Worm (Caenorhabditis elegans) whole organism, L2 larva: Measurements from ENCODE around the gene Y57A10B.7.

Experiments used
- C34F6.9 ChIP-seq: fragments of 150-350 bp; optimal IDR thresholded peaks from 2 replicates; lab custom pipeline; 2014; ENCODE audit warnings: missing biosample characterization, missing genetic modification characterization
- R02D3.7 ChIP-seq: fragments of 150-350 bp; optimal IDR thresholded peaks from 2 replicates; lab custom pipeline; 2014; ENCODE audit warnings: missing biosample characterization, missing genetic modification characterization
- ZK546.5 ChIP-seq: sonication (generic microtip); optimal IDR thresholded peaks from 2 replicates; lab custom pipeline; 2017; ENCODE audit warnings: missing biosample characterization, missing genetic modification characterization
- aly-2 ChIP-seq: fragments of 150-350 bp; optimal IDR thresholded peaks from 2 replicates; lab custom pipeline; 2014; ENCODE audit warnings: missing biosample characterization, missing genetic modification characterization
- blmp-1 ChIP-seq: sonication (generic microtip); optimal IDR thresholded peaks from 2 replicates; lab custom pipeline; 2017; ENCODE audit warnings: missing genetic modification characterization, mild to moderate bottlenecking, missing compliant biosample characterization, antibody characterized with exemption, moderate library complexity; ENCODE audit not compliant: insufficient read depth
- ceh-16 ChIP-seq: fragments of 150-350 bp; optimal IDR thresholded peaks from 2 replicates; lab custom pipeline; 2014; ENCODE audit warnings: missing biosample characterization, missing genetic modification characterization
- ceh-82 ChIP-seq: fragments of 150-350 bp; optimal IDR thresholded peaks from 2 replicates; lab custom pipeline; 2014; ENCODE audit warnings: missing biosample characterization, missing genetic modification characterization
- crh-2 ChIP-seq: sonication (generic microtip); optimal IDR thresholded peaks from 2 replicates; lab custom pipeline; 2017; ENCODE audit warnings: missing biosample characterization, missing genetic modification characterization
- egl-27 ChIP-seq: sonication (generic microtip); optimal IDR thresholded peaks from 3 replicates; lab custom pipeline; 2017; ENCODE audit warnings: missing biosample characterization, missing genetic modification reagents, missing genetic modification characterization
- elt-3 ChIP-seq: sonication (generic microtip); optimal IDR thresholded peaks from 2 replicates; lab custom pipeline; 2017; ENCODE audit warnings: missing biosample characterization, missing genetic modification characterization
- fos-1 ChIP-seq: fragments of 150-350 bp; optimal IDR thresholded peaks from 2 replicates; lab custom pipeline; 2014; ENCODE audit warnings: missing biosample characterization, missing genetic modification characterization
- gmeb-1 ChIP-seq: fragments of 150-350 bp; optimal IDR thresholded peaks from 2 replicates; lab custom pipeline; 2014; ENCODE audit warnings: missing biosample characterization, missing genetic modification characterization
- lin-13 ChIP-seq: fragments of 150-350 bp; optimal IDR thresholded peaks from 2 replicates; lab custom pipeline; 2014; ENCODE audit warnings: missing biosample characterization, missing genetic modification reagents, missing genetic modification characterization
- lin-39 ChIP-seq: fragments of 150-350 bp; optimal IDR thresholded peaks from 2 replicates; lab custom pipeline; 2014; ENCODE audit warnings: missing biosample characterization, missing genetic modification reagents, missing genetic modification characterization
- lsy-2 ChIP-seq, 2 experiments: fragments of 150-350 bp in 1 of 2; sonication (generic microtip) in 1 of 2; optimal IDR thresholded peaks; 2 replicates each; lab custom pipeline; 2014 to 2017; ENCODE audit warnings: missing biosample characterization in 2 of 2, missing genetic modification characterization in 2 of 2
- mbf-1 ChIP-seq: sonication (generic microtip); optimal IDR thresholded peaks from 2 replicates; lab custom pipeline; 2017; ENCODE audit warnings: missing biosample characterization, missing genetic modification characterization
- mdl-1 ChIP-seq, 2 experiments: fragments of 150-350 bp in 1 of 2; sonication (generic microtip) in 1 of 2; optimal IDR thresholded peaks; 2 replicates each; lab custom pipeline; 2017; ENCODE audit warnings: missing biosample characterization in 2 of 2, missing genetic modification characterization in 2 of 2
- nhr-10 ChIP-seq: sonication (generic microtip); optimal IDR thresholded peaks from 2 replicates; lab custom pipeline; 2017; ENCODE audit warnings: missing biosample characterization, missing genetic modification characterization
- nhr-12 ChIP-seq: fragments of 150-350 bp; optimal IDR thresholded peaks from 2 replicates; lab custom pipeline; 2014; ENCODE audit warnings: missing biosample characterization, missing genetic modification characterization
- nhr-129 ChIP-seq: fragments of 150-350 bp; optimal IDR thresholded peaks from 2 replicates; lab custom pipeline; 2014; ENCODE audit warnings: missing biosample characterization, missing genetic modification characterization
- nhr-21 ChIP-seq: fragments of 150-350 bp; optimal IDR thresholded peaks from 2 replicates; lab custom pipeline; 2014; ENCODE audit warnings: missing biosample characterization, missing genetic modification characterization
- nhr-23 ChIP-seq: fragments of 150-350 bp; optimal IDR thresholded peaks from 2 replicates; lab custom pipeline; 2014; ENCODE audit warnings: missing biosample characterization, missing genetic modification reagents, missing genetic modification characterization
- nhr-237 ChIP-seq: fragments of 150-350 bp; optimal IDR thresholded peaks from 2 replicates; lab custom pipeline; 2014; ENCODE audit warnings: missing biosample characterization, missing genetic modification characterization
- nhr-25 ChIP-seq: fragments of 150-350 bp; sonication (generic microtip); optimal IDR thresholded peaks from 3 replicates; lab custom pipeline; 2014; ENCODE audit warnings: missing biosample characterization, missing genetic modification characterization
- sem-4 ChIP-seq: fragments of 150-350 bp; optimal IDR thresholded peaks from 2 replicates; lab custom pipeline; 2014; ENCODE audit warnings: missing biosample characterization, missing genetic modification reagents, missing genetic modification characterization
- skn-1 ChIP-seq: sonication (generic microtip); optimal IDR thresholded peaks from 2 replicates; lab custom pipeline; 2017; ENCODE audit warnings: missing biosample characterization, missing genetic modification characterization
- sma-3 ChIP-seq: sonication (generic microtip); optimal IDR thresholded peaks from 2 replicates; lab custom pipeline; 2016; ENCODE audit warnings: missing genetic modification reagents, missing genetic modification characterization, missing compliant biosample characterization
- sma-9 ChIP-seq, 2 experiments: fragments of 150-350 bp in 1 of 2; sonication (generic microtip) in 1 of 2; optimal IDR thresholded peaks; 2 replicates each; lab custom pipeline; 2014 to 2016; ENCODE audit warnings: missing genetic modification characterization in 2 of 2, mild to moderate bottlenecking in 1 of 2, missing biosample characterization in 1 of 2, missing compliant biosample characterization in 1 of 2, missing genetic modification reagents in 1 of 2, moderate library complexity in 1 of 2
- unc-39 ChIP-seq: fragments of 150-350 bp; optimal IDR thresholded peaks from 2 replicates; lab custom pipeline; 2014; ENCODE audit warnings: missing biosample characterization, missing genetic modification characterization
- unc-55 ChIP-seq: fragments of 150-350 bp; sonication (generic microtip); optimal IDR thresholded peaks from 3 replicates; lab custom pipeline; 2014; ENCODE audit warnings: missing biosample characterization, missing genetic modification reagents, missing genetic modification characterization
- zag-1 ChIP-seq: fragments of 150-350 bp; optimal IDR thresholded peaks from 2 replicates; lab custom pipeline; 2014; ENCODE audit warnings: missing biosample characterization, missing genetic modification characterization
- ztf-11 ChIP-seq: sonication (generic microtip); optimal IDR thresholded peaks from 2 replicates; lab custom pipeline; 2017; ENCODE audit warnings: missing biosample characterization, missing genetic modification characterization

Gene Y57A10B.7

DNA sequence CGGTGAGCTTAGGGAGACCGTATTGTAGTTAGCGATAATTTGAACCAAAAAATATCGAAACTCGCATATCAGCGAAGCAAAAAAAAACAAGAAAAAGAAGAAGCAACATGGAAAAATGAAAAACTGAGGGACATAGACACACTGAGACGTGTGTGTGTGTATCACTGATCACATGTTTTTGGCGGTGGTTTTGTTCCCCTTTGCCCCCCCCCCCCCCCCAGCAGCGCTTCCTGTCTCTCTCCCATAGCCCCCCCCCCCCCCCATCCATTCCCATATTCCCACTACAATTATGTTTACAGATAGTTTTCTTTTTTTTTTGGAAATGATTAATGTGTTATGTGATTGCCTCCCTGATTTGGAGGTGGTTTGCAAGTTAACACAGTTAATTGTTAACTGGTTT lies 24.4 kb downstream of the Y57A10B.7 start:
- TF ChIP-seq ZK546.5 (tag; lab: Kevin White, UChicago): no peak
- TF ChIP-seq aly-2 (tag; lab: Kevin White, UChicago): no peak
- no peak for TF ChIP-seq blmp-1 (tag; lab: Kevin White, UChicago)
- no peak for TF ChIP-seq mdl-1 (tag; optimal IDR thresholded peaks at IDR 0.05; lab: Kevin White, UChicago)
- no peak for TF ChIP-seq crh-2 (tag; lab: Kevin White, UChicago)
- TF ChIP-seq mbf-1 (tag; lab: Kevin White, UChicago): no peak
- TF ChIP-seq ceh-16 (tag; lab: Kevin White, UChicago): no peak
- TF ChIP-seq sem-4 (tag; lab: Kevin White, UChicago): no peak
- no peak for TF ChIP-seq lin-39 (tag; lab: Kevin White, UChicago)
- TF ChIP-seq elt-3 (tag; lab: Kevin White, UChicago): no peak
- TF ChIP-seq unc-39 (tag; lab: Kevin White, UChicago): no peak
- TF ChIP-seq nhr-23: no peak
- TF ChIP-seq nhr-25 (tag; lab: Kevin White, UChicago): no peak
- no peak for TF ChIP-seq nhr-10 (tag; lab: Kevin White, UChicago)
- no peak for TF ChIP-seq nhr-21 (tag; lab: Kevin White, UChicago)

DNA sequence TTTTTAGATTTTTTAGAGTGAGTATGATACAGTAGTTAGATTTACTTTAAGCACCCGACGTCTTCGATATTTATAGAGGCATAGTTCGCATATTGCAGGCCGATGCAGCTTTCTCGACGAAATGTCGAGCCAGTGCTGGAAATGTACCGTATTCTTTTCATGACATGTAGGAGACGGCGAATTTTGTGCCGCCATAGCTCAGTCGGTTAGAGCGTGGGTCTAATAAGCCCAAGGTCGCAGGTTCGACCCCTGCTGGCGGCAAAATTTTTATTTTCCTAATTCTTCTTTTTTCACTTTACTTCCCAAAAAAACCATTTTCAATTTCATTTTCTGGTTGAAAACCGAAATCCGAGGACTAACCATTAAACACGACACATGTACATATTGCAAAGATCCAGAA lies 31.3 kb downstream of the Y57A10B.7 start:
- TF ChIP-seq mbf-1 (tag; lab: Kevin White, UChicago): no peak

DNA sequence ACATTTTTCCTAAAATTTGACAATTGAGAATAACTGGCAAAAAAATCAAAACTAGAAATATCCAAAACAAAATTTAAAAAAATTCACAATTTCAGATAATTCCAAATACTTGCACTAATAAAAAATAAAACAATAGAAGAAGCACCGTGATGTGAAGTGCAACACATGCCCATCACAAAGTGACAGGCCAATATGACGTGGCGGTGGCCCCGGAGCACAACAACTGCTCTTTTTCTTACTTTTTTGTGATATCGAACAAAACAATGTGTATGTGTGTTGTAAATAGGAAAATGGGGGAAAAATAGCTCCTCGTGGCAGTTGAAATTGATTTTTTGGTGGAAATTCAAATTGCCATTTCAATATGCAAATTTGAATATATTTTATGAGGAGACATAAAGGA lies 39.8 kb downstream of the Y57A10B.7 start:
- TF ChIP-seq C34F6.9 (tag; lab: Kevin White, UChicago) (peak; percentile 33), skn-1 (tag; lab: Kevin White, UChicago) (no peak), nhr-129 (peak; percentile 34), crh-2 (tag; lab: Kevin White, UChicago) (peak; percentile 60)

DNA sequence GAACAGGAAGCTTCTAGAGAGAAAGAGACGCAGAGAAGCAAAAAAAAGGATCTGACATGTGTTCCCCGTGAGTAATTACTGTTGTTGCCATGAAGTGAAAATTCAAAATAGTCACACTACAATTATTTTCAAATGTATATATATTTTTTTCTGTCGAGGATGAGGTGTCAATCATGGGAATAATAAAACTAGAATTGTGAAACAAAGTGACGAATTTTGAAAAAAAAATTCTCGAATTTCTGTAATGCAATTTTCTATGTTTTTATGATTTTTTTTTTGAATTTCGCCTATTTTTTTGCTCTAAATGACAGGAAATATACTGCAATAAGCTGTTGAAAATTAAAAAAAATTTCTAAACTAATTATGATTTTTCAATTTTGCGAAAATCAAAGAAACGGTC lies 40.5 kb downstream of the Y57A10B.7 start:
- TF ChIP-seq ztf-11 (tag; lab: Kevin White, UChicago): no peak
- no peak for TF ChIP-seq elt-3 (tag; lab: Kevin White, UChicago)
- TF ChIP-seq lin-39 (tag; lab: Kevin White, UChicago): no peak
- no peak for TF ChIP-seq ZK546.5 (tag; lab: Kevin White, UChicago)
- no peak for TF ChIP-seq R02D3.7 (tag; lab: Kevin White, UChicago)
- no peak for TF ChIP-seq aly-2 (tag; lab: Kevin White, UChicago)
- TF ChIP-seq lsy-2 (tag; optimal IDR thresholded peaks at IDR 0.05; lab: Kevin White, UChicago): no peak
- no peak for TF ChIP-seq mbf-1 (tag; lab: Kevin White, UChicago)
- TF ChIP-seq, all 48 proteins: peak for 0

DNA sequence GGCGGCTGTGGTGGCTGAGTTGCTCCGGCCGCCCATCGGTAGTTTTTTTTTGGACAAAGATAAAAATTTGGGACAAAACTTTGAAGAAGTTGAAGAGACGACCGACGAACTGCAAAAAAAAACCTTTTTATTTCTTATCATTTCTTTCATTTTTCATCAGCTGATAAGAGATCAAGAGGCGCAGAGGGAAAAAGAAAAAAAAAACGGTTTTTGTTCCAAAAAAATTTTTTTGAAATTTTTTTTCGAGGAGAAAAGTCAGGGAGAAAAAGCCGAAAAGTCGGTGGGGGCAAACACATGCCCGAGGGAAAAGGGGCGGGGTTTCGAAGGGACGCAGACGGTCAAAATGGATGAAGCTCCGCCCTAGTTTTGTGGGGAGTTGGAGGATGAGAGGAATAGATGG lies 41.5 kb downstream of the Y57A10B.7 start, which contains the start of gene ras-1:
ras-1 (minus strand) TSS at position 129 of the 400 bp plus-strand sequence.
- TF ChIP-seq skn-1 (tag; lab: Kevin White, UChicago) (no peak), lin-39 (tag; lab: Kevin White, UChicago) (no peak), ceh-82 (tag; lab: Kevin White, UChicago) (no peak), nhr-23 (no peak), R02D3.7 (tag; lab: Kevin White, UChicago) (no peak), sma-3 (GFP tag; lab: Kevin White, UChicago) (no peak), unc-39 (tag; lab: Kevin White, UChicago) (no peak), nhr-12 (tag; lab: Kevin White, UChicago) (no peak), unc-55 (no peak), sma-9 (GFP tag; optimal IDR thresholded peaks at IDR 0.05; lab: Kevin White, UChicago) (no peak), sma-9 (tag; optimal IDR thresholded peaks at IDR 0.05; lab: Kevin White, UChicago) (no peak), lsy-2 (tag; optimal IDR thresholded peaks at IDR 0.05; lab: Kevin White, UChicago) (no peak), zag-1 (tag; lab: Kevin White, UChicago) (no peak), nhr-237 (no peak), aly-2 (tag; lab: Kevin White, UChicago) (no peak), lin-13 (GFP tag; lab: Kevin White, UChicago) (no peak), ceh-16 (tag; lab: Kevin White, UChicago) (no peak), elt-3 (tag; lab: Kevin White, UChicago) (no peak), sem-4 (tag; lab: Kevin White, UChicago) (no peak)

DNA sequence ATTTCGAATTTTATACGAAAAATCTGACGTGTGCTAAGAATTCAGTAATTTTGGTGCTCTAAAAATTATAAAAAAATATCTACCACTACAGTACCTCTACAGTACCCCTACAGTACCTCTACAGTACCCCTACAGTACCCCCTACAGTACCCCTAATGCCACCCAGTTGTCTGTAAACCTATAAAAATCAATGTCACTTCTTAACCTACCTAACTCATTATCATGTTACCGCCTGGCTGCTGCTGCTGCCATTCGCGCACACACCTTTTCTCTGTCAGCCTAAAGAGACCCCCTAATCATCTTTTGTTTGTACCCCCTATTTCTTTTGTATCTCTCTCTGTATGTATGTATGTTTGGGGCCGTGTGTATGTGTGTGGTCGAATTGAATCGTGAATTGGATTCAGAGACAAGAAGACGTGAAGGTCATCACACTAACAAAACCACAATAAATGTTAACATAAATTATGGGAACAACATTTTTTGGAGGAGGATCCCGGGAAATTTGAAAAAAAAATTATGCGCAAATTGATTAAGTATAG lies 42.8 kb downstream of the Y57A10B.7 start:
- TF ChIP-seq fos-1 (tag; lab: Kevin White, UChicago) (no peak), unc-55 (no peak), nhr-129 (peak; percentile 17), egl-27 (tag; lab: Kevin White, UChicago) (no peak), gmeb-1 (tag; lab: Kevin White, UChicago) (no peak), lsy-2 (tag; optimal IDR thresholded peaks at IDR 0.05; lab: Kevin White, UChicago) (peak in 1 of 2 experiments; percentile 28)
